Fruit fly (Drosophila melanogaster): ENCODE measurements around the gene PIG-C.

The PIG-C gene

dm6 chr3L:3319223-3319643 lies at the start of gene PIG-C, which contains the start of the genes CG12016 and Dpm2:
TSS of gene PIG-C (minus strand) at chr3L:3319232.
TSS of gene CG12016 (plus strand) at chr3L:3319555.
TSS of gene Dpm2 (plus strand) at chr3L:3319555.
- TF ChIP-seq ttk (optimal IDR thresholded peaks at IDR 0.05) (no peak), Sin3A (optimal IDR thresholded peaks at IDR 0.05) (peak; percentile 9), Myc (optimal IDR thresholded peaks at IDR 0.05) (no peak)

DNA sequence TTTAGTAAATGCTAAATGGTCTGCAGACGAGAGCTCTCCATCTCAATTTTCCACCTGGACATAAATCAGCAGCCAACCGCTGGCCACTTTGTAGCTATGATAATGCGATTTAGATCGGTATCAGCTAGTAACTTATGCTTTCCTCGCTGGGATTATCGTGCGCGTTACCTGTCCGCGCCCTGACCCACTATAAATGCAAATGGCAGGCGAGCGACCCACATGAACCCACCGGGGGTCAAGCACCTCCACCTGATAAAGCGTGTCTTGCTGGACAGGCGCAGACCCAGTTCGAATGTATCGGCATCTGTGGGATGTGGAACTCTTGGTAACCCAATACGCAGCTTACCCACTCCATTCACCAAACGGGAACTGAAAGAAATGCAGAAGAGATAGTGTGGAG lies 34.3 kb upstream of the PIG-C start:
- TF ChIP-seq insv (optimal IDR thresholded peaks at IDR 0.05): no peak
- TF ChIP-seq h (optimal IDR thresholded peaks at IDR 0.05): no peak
- TF ChIP-seq psq (optimal IDR thresholded peaks at IDR 0.05): no peak
- TF ChIP-seq Sin3A (optimal IDR thresholded peaks at IDR 0.05): no peak
- no peak for TF ChIP-seq Myc (optimal IDR thresholded peaks at IDR 0.05)
- no peak for TF ChIP-seq ttk (optimal IDR thresholded peaks at IDR 0.05)

dm6 chr3L:3352516-3352915 lies 33.5 kb upstream of the PIG-C start:
- TF ChIP-seq ttk (optimal IDR thresholded peaks at IDR 0.05): no peak
- no peak for TF ChIP-seq psq (optimal IDR thresholded peaks at IDR 0.05)
- no peak for TF ChIP-seq insv (optimal IDR thresholded peaks at IDR 0.05)
- TF ChIP-seq Myc (optimal IDR thresholded peaks at IDR 0.05): no peak
- TF ChIP-seq Sin3A (optimal IDR thresholded peaks at IDR 0.05): no peak
- TF ChIP-seq h (optimal IDR thresholded peaks at IDR 0.05): no peak

- TF ChIP-seq ttk (optimal IDR thresholded peaks at IDR 0.05) (no peak), h (optimal IDR thresholded peaks at IDR 0.05) (no peak), psq (optimal IDR thresholded peaks at IDR 0.05) (no peak), Myc (optimal IDR thresholded peaks at IDR 0.05) (no peak), Sin3A (optimal IDR thresholded peaks at IDR 0.05) (no peak), insv (optimal IDR thresholded peaks at IDR 0.05) (no peak)
These were observed 32.9 kb upstream of the PIG-C start for dm6 chr3L:3351814-3352359.

- TF ChIP-seq Sin3A (optimal IDR thresholded peaks at IDR 0.05) (no peak), h (optimal IDR thresholded peaks at IDR 0.05) (no peak), psq (optimal IDR thresholded peaks at IDR 0.05) (no peak), ttk (optimal IDR thresholded peaks at IDR 0.05) (no peak), Myc (optimal IDR thresholded peaks at IDR 0.05) (no peak), insv (optimal IDR thresholded peaks at IDR 0.05) (no peak)
These were observed 31.7 kb upstream of the PIG-C start for dm6 chr3L:3350572-3351343.

DNA sequence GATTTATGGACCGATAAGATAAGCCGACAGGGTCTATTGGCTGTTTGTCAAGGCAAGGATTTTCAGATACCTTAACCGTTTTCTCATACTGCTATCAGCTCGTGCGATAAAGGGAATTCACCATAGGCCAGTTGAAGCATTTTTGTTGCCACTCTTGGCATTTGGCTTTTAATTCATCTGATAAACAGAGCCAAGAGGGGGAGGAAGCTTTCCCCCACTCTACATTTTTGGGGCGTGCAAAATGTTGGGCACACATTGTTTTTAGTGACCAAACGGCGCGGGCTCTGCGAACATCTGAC lies 30.7 kb upstream of the PIG-C start:
- TF ChIP-seq insv (optimal IDR thresholded peaks at IDR 0.05) (no peak), Myc (optimal IDR thresholded peaks at IDR 0.05) (no peak), psq (optimal IDR thresholded peaks at IDR 0.05) (no peak), Sin3A (optimal IDR thresholded peaks at IDR 0.05) (no peak), ttk (optimal IDR thresholded peaks at IDR 0.05) (no peak), h (optimal IDR thresholded peaks at IDR 0.05) (no peak)

DNA sequence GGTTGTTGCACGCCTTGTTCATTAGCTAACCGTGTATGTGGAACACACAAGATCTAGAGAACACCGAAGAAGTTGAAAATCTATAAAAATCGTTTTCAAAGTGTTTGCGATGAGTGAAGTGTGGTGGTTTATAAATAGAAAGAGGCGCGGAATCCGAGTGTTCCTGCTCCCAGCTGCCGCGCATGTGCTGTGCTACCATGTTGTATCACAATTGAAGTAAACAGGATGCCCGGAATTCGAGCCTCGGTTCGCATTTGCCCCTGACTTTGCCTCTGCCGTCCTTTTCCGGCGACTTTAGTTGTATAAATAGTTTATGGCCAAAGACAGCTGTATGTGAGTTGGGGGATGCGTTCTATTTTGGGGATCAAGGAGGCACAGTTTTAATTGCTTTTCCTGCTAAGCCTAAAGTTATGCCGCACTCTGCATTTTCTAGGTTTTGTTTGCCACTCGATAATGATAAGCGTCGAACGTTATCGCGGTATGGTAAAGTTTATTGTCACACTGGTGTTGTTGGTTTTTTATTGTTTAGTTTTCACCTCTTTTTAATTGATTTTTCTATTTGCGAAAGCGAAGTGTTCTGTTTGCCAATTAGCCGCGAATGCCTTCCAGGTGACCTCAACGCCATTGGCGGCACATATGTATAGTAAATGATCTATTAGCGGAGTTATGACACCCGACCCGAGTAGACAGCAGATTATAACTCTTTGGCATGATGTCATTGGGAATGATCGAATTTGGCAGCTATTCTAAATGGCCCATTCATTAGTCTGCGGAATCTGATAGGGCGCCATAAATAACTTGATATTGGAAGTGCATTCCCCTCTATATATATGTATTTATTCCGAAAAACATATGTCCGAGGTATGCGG lies 30.2 kb upstream of the PIG-C start:
- TF ChIP-seq psq (optimal IDR thresholded peaks at IDR 0.05) (no peak), Myc (optimal IDR thresholded peaks at IDR 0.05) (no peak), h (optimal IDR thresholded peaks at IDR 0.05) (no peak), insv (optimal IDR thresholded peaks at IDR 0.05) (no peak), Sin3A (optimal IDR thresholded peaks at IDR 0.05) (no peak), ttk (optimal IDR thresholded peaks at IDR 0.05) (no peak)

DNA sequence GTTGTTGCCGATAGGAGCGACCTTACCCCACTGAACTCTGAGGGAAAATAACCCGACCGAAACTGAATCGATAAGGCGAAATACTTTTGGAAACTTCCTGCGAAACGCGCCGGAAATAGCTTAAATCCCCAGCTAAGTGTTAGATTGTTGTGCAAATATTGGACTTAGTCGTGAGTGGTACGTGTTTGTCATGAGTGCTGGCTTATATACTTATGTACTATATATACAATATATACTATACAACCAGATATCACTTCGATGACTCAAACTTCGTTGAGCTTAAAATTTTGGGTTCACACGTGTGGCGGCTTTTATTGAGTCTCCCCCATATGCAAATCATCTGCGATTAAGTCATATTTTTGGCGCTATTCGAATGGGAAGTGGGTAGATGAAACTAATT lies 27.3 kb upstream of the PIG-C start:
- TF ChIP-seq psq (optimal IDR thresholded peaks at IDR 0.05): no peak
- no peak for TF ChIP-seq Myc (optimal IDR thresholded peaks at IDR 0.05)
- TF ChIP-seq ttk (optimal IDR thresholded peaks at IDR 0.05): no peak
- TF ChIP-seq Sin3A (optimal IDR thresholded peaks at IDR 0.05): no peak
- no peak for TF ChIP-seq h (optimal IDR thresholded peaks at IDR 0.05)
- TF ChIP-seq insv (optimal IDR thresholded peaks at IDR 0.05): no peak

- no peak for TF ChIP-seq ttk (optimal IDR thresholded peaks at IDR 0.05)
- TF ChIP-seq Myc (optimal IDR thresholded peaks at IDR 0.05): no peak
- TF ChIP-seq h (optimal IDR thresholded peaks at IDR 0.05): no peak
These were observed 25.5 kb upstream of the PIG-C start for dm6 chr3L:3344528-3344927.

DNA sequence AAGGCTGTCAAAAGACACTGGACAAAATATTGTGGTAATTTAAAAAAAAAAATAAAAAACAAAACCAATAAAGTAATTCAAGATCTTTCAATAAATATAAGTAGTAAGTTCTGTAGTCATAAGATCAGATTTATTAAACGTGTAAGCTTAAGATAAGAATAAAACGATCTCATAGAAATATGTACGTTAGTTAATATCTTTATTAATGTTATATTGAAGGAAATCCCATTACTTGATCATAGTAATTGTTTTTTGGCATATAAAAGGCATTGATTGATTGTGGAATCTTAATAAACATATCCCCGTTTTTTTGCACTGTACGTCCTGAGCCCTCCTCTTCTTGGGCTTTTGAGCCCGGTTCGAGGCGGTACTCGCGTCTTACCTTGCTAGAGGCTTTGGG lies 24.2 kb upstream of the PIG-C start:
- TF ChIP-seq insv (optimal IDR thresholded peaks at IDR 0.05) (no peak), psq (optimal IDR thresholded peaks at IDR 0.05) (no peak), Sin3A (optimal IDR thresholded peaks at IDR 0.05) (no peak), h (optimal IDR thresholded peaks at IDR 0.05) (no peak), Myc (optimal IDR thresholded peaks at IDR 0.05) (no peak), ttk (optimal IDR thresholded peaks at IDR 0.05) (no peak)

DNA sequence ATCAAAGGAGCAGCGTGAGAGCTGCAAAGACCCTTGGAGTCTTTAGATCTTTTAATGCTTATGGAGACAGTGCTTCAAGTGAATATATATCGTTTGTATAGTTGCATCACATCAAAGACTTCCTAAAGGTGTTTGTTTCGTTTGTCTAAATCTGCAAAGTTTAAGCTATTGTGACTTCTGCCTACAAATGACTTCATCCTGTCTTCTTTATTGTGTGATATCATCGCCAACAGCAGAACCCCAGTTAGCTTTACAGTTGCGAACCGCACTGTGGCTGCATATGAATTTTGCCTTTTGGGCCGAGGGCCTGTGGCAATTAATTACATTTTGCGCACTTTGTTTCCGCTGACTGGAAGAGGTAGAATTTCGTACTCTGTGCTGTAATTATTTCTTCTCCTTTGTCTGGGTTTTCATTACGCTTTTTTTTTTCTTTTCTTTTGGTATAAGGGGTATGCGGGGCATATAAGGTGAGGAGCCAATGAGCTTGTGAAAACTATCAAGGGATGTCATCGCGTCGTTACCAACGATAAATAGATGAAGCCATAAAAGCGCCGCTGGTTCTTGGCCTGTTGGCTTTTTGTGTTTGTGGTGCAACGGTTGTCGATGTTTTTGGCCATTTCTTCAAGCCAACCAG lies 23.4 kb upstream of the PIG-C start:
- TF ChIP-seq Myc (optimal IDR thresholded peaks at IDR 0.05): no peak
- TF ChIP-seq h (optimal IDR thresholded peaks at IDR 0.05): no peak

DNA sequence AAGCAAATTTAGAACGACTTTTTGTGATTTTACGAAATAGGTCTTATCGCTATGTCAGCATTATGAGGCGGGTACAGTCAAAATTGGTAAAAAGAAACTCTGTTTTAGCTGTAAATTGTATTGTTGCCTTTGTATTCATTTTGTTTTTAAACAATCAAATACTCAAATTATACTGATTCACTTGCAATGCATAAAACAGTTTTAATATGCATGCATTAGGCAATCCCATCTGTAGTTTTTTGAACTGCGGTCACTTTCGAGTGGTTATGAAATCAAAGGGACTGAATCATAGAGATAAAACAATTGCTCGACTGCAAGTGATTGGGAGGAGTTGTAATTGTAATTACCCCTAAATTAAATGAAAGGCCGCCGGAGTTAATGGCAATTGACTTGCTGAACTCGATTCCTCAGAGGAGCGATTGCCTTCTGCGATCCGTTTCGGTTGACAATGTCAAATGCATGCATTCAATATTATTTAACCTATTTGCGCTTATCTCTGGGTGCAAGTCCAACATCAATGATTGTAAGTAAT lies 20.7 kb upstream of the PIG-C start:
- TF ChIP-seq Sin3A (optimal IDR thresholded peaks at IDR 0.05): no peak
- TF ChIP-seq ttk (optimal IDR thresholded peaks at IDR 0.05): no peak
- TF ChIP-seq Myc (optimal IDR thresholded peaks at IDR 0.05): no peak
- no peak for TF ChIP-seq psq (optimal IDR thresholded peaks at IDR 0.05)
- no peak for TF ChIP-seq h (optimal IDR thresholded peaks at IDR 0.05)
- no peak for TF ChIP-seq insv (optimal IDR thresholded peaks at IDR 0.05)
